Worm (Caenorhabditis elegans) whole organism, young adult: Measurements from ENCODE around the gene Y54F10AM.11.

ENCODE experiments used
- B0019.2 ChIP-seq: fragments of 200-800 bp; sonication (Bioruptor generic); conservative IDR thresholded peaks from 2 replicates; pipeline ENCODE4 v1.3.6; 2022; ENCODE audit warnings: missing genetic modification reagents, missing genetic modification characterization, missing compliant biosample characterization
- C17E4.6 ChIP-seq: fragments of 200-800 bp; sonication (Bioruptor generic); IDR thresholded peaks from 2 replicates; pipeline ENCODE4 v1.3.6; 2022; ENCODE audit warnings: missing genetic modification reagents, missing genetic modification characterization, missing compliant biosample characterization
- F22D6.2 ChIP-seq: sonication (generic microtip); optimal IDR thresholded peaks from 2 replicates; lab custom pipeline; 2016; ENCODE audit warnings: mild to moderate bottlenecking, missing genetic modification characterization, missing compliant biosample characterization
- T07F8.4 ChIP-seq: sonication (generic microtip); optimal IDR thresholded peaks from 2 replicates; lab custom pipeline; 2016; ENCODE audit warnings: mild to moderate bottlenecking, missing genetic modification characterization, moderate library complexity, missing compliant biosample characterization
- Y53F4B.3 ChIP-seq: fragments of 200-800 bp; sonication (Bioruptor generic); IDR thresholded peaks from 2 replicates; pipeline ENCODE4 v1.3.6; 2022; ENCODE audit warnings: missing genetic modification reagents, missing genetic modification characterization, missing compliant biosample characterization
- akir-1 ChIP-seq: fragments of 200-800 bp; sonication (Bioruptor generic); optimal IDR thresholded peaks from 2 replicates; lab custom pipeline; 2018; ENCODE audit warnings: mild to moderate bottlenecking, missing genetic modification characterization, moderate library complexity, missing compliant biosample characterization
- ama-1 ChIP-seq, 3 experiments: fragments of 150-350 bp in 1 of 3; sonication (generic microtip) in 2 of 3; optimal IDR thresholded peaks; 2 replicates each; lab custom pipeline; 2014 to 2018; ENCODE audit warnings: missing biosample characterization in 2 of 3, missing genetic modification characterization in 2 of 3, missing genetic modification reagents in 2 of 3
- aptf-3 ChIP-seq: fragments of 200-800 bp; sonication (Bioruptor generic); IDR thresholded peaks from 2 replicates; pipeline ENCODE4 v1.3.6; 2022; ENCODE audit warnings: missing genetic modification characterization, missing compliant biosample characterization
- atf-7 ChIP-seq: sonication (generic microtip); optimal IDR thresholded peaks from 2 replicates; lab custom pipeline; 2017; ENCODE audit warnings: mild to moderate bottlenecking, missing genetic modification characterization, missing compliant biosample characterization
- attf-6 ChIP-seq: fragments of 200-800 bp; sonication (Bioruptor generic); IDR thresholded peaks from 2 replicates; pipeline ENCODE4 v1.3.6; 2022; ENCODE audit warnings: missing genetic modification reagents, missing genetic modification characterization, missing compliant biosample characterization
- ceh-100 ChIP-seq: fragments of 200-800 bp; sonication (Bioruptor generic); IDR thresholded peaks from 2 replicates; pipeline ENCODE4 v1.3.6; 2022; ENCODE audit warnings: missing genetic modification reagents, missing genetic modification characterization, missing compliant biosample characterization
- ceh-27 ChIP-seq: fragments of 200-800 bp; sonication (Bioruptor generic); optimal IDR thresholded peaks from 2 replicates; lab custom pipeline; 2018; ENCODE audit warnings: mild to moderate bottlenecking, missing genetic modification characterization, moderate library complexity, missing compliant biosample characterization
- ceh-58 ChIP-seq: fragments of 200-800 bp; sonication (Bioruptor generic); IDR thresholded peaks from 2 replicates; pipeline ENCODE4 v1.3.6; 2022; ENCODE audit warnings: missing genetic modification characterization, missing compliant biosample characterization
- ceh-79 ChIP-seq: sonication (generic microtip); optimal IDR thresholded peaks from 2 replicates; lab custom pipeline; 2017; ENCODE audit warnings: mild to moderate bottlenecking, missing genetic modification characterization, missing compliant biosample characterization
- dpff-1 ChIP-seq: sonication (generic microtip); optimal IDR thresholded peaks from 2 replicates; lab custom pipeline; 2017; ENCODE audit warnings: mild to moderate bottlenecking, missing genetic modification characterization, missing compliant biosample characterization
- efl-1 ChIP-seq: fragments of 150-350 bp; optimal IDR thresholded peaks from 2 replicates; lab custom pipeline; 2014; ENCODE audit warnings: missing biosample characterization, missing genetic modification reagents, missing genetic modification characterization
- egrh-3 ChIP-seq: fragments of 200-800 bp; sonication (Bioruptor generic); IDR thresholded peaks from 2 replicates; pipeline ENCODE4 v1.3.6; 2022; ENCODE audit warnings: missing genetic modification reagents, missing genetic modification characterization, missing compliant biosample characterization
- ekl-4 ChIP-seq: fragments of 200-800 bp; sonication (Bioruptor generic); IDR thresholded peaks from 2 replicates; pipeline ENCODE4 v1.3.6; 2022; ENCODE audit warnings: missing genetic modification reagents, missing genetic modification characterization, missing compliant biosample characterization
- him-1 ChIP-seq: sonication (generic microtip); optimal IDR thresholded peaks from 2 replicates; lab custom pipeline; 2016; ENCODE audit warnings: missing genotype, missing genetic modification reagents, missing genetic modification characterization, missing compliant biosample characterization
- hmg-1.2 ChIP-seq: fragments of 200-800 bp; sonication (Bioruptor generic); IDR thresholded peaks from 2 replicates; pipeline ENCODE4 v1.3.6; 2022; ENCODE audit warnings: missing genetic modification reagents, missing genetic modification characterization, missing compliant biosample characterization
- hsf-1 ChIP-seq: fragments of 200-800 bp; sonication (Bioruptor generic); IDR thresholded peaks from 2 replicates; pipeline ENCODE4 v1.3.6; 2022; ENCODE audit warnings: missing genetic modification reagents, missing genetic modification characterization, missing compliant biosample characterization
- lin-26 ChIP-seq: fragments of 200-800 bp; sonication (Bioruptor generic); IDR thresholded peaks from 2 replicates; pipeline ENCODE4 v1.3.6; 2022; ENCODE audit warnings: missing genetic modification reagents, missing genetic modification characterization, missing compliant biosample characterization
- lin-40 ChIP-seq: sonication (generic microtip); optimal IDR thresholded peaks from 2 replicates; lab custom pipeline; 2016; ENCODE audit warnings: missing genetic modification characterization, mild to moderate bottlenecking, missing compliant biosample characterization, missing genotype, missing genetic modification reagents
- madf-6 ChIP-seq: fragments of 200-800 bp; sonication (Bioruptor generic); IDR thresholded peaks from 2 replicates; pipeline ENCODE4 v1.3.6; 2022; ENCODE audit warnings: missing genetic modification reagents, missing genetic modification characterization, missing compliant biosample characterization
- mxl-1 ChIP-seq: sonication (generic microtip); optimal IDR thresholded peaks from 2 replicates; lab custom pipeline; 2016; ENCODE audit warnings: missing genetic modification characterization, missing compliant biosample characterization
- nfya-1 ChIP-seq: sonication (generic microtip); optimal IDR thresholded peaks from 2 replicates; lab custom pipeline; 2017; ENCODE audit warnings: antibody characterized with exemption, missing compliant biosample characterization, missing genetic modification characterization, borderline replicate concordance; ENCODE audit not compliant: insufficient read depth
- nfyb-1 ChIP-seq: fragments of 200-800 bp; sonication (Bioruptor generic); IDR thresholded peaks from 2 replicates; pipeline ENCODE4 v1.3.6; 2022; ENCODE audit warnings: missing genetic modification reagents, missing genetic modification characterization, missing compliant biosample characterization
- nhr-120 ChIP-seq: fragments of 200-800 bp; sonication (Bioruptor generic); IDR thresholded peaks from 2 replicates; pipeline ENCODE4 v1.3.6; 2022; ENCODE audit warnings: missing genetic modification characterization, missing compliant biosample characterization
- nhr-80 ChIP-seq: sonication (generic microtip); optimal IDR thresholded peaks from 2 replicates; lab custom pipeline; 2016; ENCODE audit warnings: missing genetic modification characterization, missing compliant biosample characterization
- snpc-3.4 ChIP-seq: sonication (generic microtip); optimal IDR thresholded peaks from 2 replicates; lab custom pipeline; 2017; ENCODE audit warnings: missing genetic modification characterization, mild to moderate bottlenecking, missing compliant biosample characterization, antibody characterized with exemption, moderate library complexity, missing genotype, missing genetic modification reagents
- snpc-4 ChIP-seq, 5 experiments: fragments of 150-350 bp in 1 of 5; sonication (generic microtip) in 4 of 5; optimal IDR thresholded peaks; 2 replicates each; lab custom pipeline; 2014 to 2018; ENCODE audit warnings: missing genetic modification characterization in 5 of 5, missing biosample characterization in 3 of 5, antibody characterized with exemption in 2 of 5, mild to moderate bottlenecking in 2 of 5, missing compliant biosample characterization in 2 of 5, missing genotype in 2 of 5, moderate library complexity in 2 of 5, missing genetic modification reagents in 1 of 5
- tbx-9 ChIP-seq: sonication (generic microtip); optimal IDR thresholded peaks from 2 replicates; lab custom pipeline; 2016; ENCODE audit warnings: borderline replicate concordance, missing genetic modification characterization, inconsistent platforms, missing compliant biosample characterization
- unc-130 ChIP-seq: sonication (generic microtip); optimal IDR thresholded peaks from 2 replicates; lab custom pipeline; 2016; ENCODE audit warnings: missing genetic modification reagents, missing genetic modification characterization, missing compliant biosample characterization
- zfh-2 ChIP-seq: fragments of 200-800 bp; sonication (Bioruptor generic); conservative IDR thresholded peaks from 2 replicates; pipeline ENCODE4 v1.3.6; 2022; ENCODE audit warnings: missing genetic modification reagents, missing genetic modification characterization, missing compliant biosample characterization

Y54F10AM.11 gene

DNA sequence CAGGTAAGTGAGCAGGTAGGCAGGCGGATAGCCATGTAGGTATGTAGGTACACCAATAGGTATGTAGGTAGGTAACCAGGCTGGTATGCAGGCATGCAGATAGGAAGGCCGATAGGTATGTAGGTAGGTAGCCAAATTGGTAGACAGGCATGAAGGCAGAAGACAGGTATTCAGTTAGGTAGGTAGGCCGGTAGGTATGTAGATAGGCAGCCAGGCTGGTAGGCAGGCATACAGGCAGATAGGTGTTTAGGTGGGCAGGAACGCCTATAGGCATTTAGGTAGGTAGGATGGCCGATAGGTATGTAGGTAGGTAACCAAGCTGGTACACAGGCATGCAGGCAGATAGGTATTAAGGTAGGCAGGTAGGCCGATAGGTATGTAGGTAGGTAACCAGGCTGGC lies 3.0 kb downstream of the Y54F10AM.11 start:
- TF ChIP-seq lin-26 (GFP tag; lab: Robert Waterston, UW) (0 out of 2 replicates have a peak, but pooled peaks have one; percentile 55), hmg-1.2 (GFP tag; lab: Robert Waterston, UW) (0 out of 2 replicates have a peak, but pooled peaks have one; percentile 6), T07F8.4 (tag; lab: Kevin White, UChicago) (no peak), nfyb-1 (peak; percentile 64; the same call in 1 of the 2 replicates), nhr-120 (0 out of 2 replicates have a peak, but pooled peaks have one; percentile 12), ceh-27 (GFP tag; lab: Kevin White, UChicago) (no peak)

ce11 chrIII:2553579-2553978 lies 10.2 kb downstream of the Y54F10AM.11 start:
- TF ChIP-seq zfh-2 (GFP tag; lab: Robert Waterston, UW) (0 out of 2 replicates have a peak, but pooled peaks have one; percentile 17), akir-1 (no peak)

- no peak for TF ChIP-seq snpc-4 (GFP tag; optimal IDR thresholded peaks at IDR 0.05; lab: Kevin White, UChicago)
- TF ChIP-seq snpc-4 (tag; optimal IDR thresholded peaks at IDR 0.05; lab: Kevin White, UChicago) = no peak
- no peak for TF ChIP-seq ceh-58
- TF ChIP-seq unc-130 (GFP tag; lab: Kevin White, UChicago) = no peak
- TF ChIP-seq egrh-3 (GFP tag; lab: Robert Waterston, UW) = no peak
- TF ChIP-seq ekl-4 = no peak
- no peak for TF ChIP-seq B0019.2 (GFP tag; lab: Robert Waterston, UW)
- no peak for TF ChIP-seq lin-40
- no peak for TF ChIP-seq nhr-80 (tag; lab: Kevin White, UChicago)
- TF ChIP-seq nfyb-1 = no peak
These were observed 11.4 kb downstream of the Y54F10AM.11 start for ce11 chrIII:2552382-2552781.

DNA sequence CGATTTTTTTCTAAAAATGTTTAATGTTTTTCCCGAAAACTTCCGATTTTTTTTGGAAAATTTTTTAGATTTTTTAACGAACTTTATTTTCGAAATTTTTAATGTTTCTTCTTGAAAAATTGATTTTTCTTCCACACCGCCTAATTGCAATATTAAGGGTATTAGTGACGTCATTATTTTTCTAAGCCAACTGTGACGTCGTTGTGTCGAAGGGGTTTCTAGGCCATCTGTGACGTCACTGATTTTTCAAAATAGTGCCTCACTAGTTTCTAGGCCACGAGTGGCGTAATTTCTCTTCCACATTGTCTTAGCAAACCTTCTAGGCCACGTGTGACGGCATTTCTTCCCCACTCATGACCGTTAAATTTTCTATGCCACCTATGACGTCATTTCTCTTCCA lies 11.8 kb downstream of the Y54F10AM.11 start:
- TF ChIP-seq atf-7 (tag; lab: Kevin White, UChicago) = peak; percentile 4
- TF ChIP-seq lin-40 = no peak
- TF ChIP-seq ceh-79 (tag; lab: Kevin White, UChicago) = no peak

DNA sequence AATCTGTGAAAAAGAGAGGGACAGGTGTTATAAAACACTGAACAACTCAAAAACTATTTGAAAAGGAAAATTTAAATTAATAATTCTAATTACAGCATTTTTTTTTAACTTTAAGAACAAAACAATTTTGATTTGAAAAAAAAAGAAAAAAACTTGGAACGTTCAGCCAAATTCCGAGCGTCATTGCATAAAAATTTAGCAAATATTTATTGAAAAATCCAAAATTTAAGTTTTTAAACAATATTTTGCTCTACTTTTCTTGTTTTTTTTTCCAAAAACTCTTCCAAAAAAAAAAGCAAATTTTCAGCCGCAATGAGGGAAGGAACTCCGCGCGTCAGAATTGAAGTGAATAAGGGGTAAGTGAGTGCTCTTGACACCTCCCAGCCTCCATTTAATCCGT lies 14.2 kb downstream of the Y54F10AM.11 start, which contains the start of gene feh-1:
feh-1 (plus strand) TSS at position 301 of the 400 bp plus-strand sequence.
- TF ChIP-seq efl-1 (GFP tag; lab: Kevin White, UChicago) (no peak), madf-6 (GFP tag; lab: Robert Waterston, UW) (no peak), B0019.2 (GFP tag; lab: Robert Waterston, UW) (no peak), F22D6.2 (tag; lab: Kevin White, UChicago) (no peak)

- TF ChIP-seq attf-6 (GFP tag; lab: Robert Waterston, UW) (no peak), nfyb-1 (peak; percentile 94), mxl-1 (tag; lab: Kevin White, UChicago) (no peak), him-1 (tag; lab: Kevin White, UChicago) (peak; percentile 39), hsf-1 (GFP tag; lab: Robert Waterston, UW) (peak; percentile 63; the same call in 1 of the 2 replicates)
These were observed 17.5 kb downstream of the Y54F10AM.11 start for ce11 chrIII:2546298-2546697.

DNA sequence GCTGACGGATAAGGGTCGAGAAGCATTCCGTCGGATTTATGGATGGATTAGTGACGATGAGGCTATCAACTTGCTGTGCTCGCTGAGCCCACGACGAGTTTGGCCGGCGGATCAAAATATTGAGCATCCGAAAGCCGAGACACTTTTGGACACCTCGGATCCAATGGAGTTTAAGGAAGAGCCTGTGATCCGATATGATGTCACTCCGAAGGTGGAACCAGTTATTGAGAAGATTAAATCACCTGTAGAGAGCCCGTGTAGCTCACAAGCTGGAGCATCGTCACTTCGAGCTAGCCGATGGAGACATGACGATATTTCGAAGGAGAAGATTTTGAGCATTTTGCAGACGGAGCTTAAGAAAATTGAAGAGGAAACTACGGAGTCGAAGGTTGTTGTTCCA lies 23.3 kb downstream of the Y54F10AM.11 start:
- TF ChIP-seq T07F8.4 (tag; lab: Kevin White, UChicago) (no peak), ceh-100 (GFP tag; lab: Robert Waterston, UW) (no peak), C17E4.6 (GFP tag; lab: Robert Waterston, UW) (no peak), nfya-1 (no peak), dpff-1 (no peak), ekl-4 (no peak), unc-130 (GFP tag; lab: Kevin White, UChicago) (no peak), ceh-27 (GFP tag; lab: Kevin White, UChicago) (no peak), hmg-1.2 (GFP tag; lab: Robert Waterston, UW) (no peak), aptf-3 (no peak), tbx-9 (tag; lab: Kevin White, UChicago) (no peak), ama-1 (optimal IDR thresholded peaks at IDR 0.05; lab: Kevin White, UChicago) (no peak), ama-1 (GFP tag; optimal IDR thresholded peaks at IDR 0.05; lab: Kevin White, UChicago) (no peak), Y53F4B.3 (GFP tag; lab: Robert Waterston, UW) (no peak), snpc-3.4 (no peak)
